Fruit fly (Drosophila melanogaster) whole organism, adult: ENCODE measurements around the gene CG7966.

Experiments used
- CG12768 ChIP-seq: fragments of 200-800 bp; sonication (Bioruptor generic); optimal IDR thresholded peaks from 2 replicates; lab custom pipeline; 2017; ENCODE audit warnings: missing biosample characterization, missing genetic modification characterization, mild to moderate bottlenecking, moderate library complexity, missing genetic modification reagents
- CG1620 ChIP-seq: fragments of 200-800 bp; sonication (Bioruptor generic); optimal IDR thresholded peaks from 2 replicates; lab custom pipeline; 2016; ENCODE audit warnings: missing biosample characterization, missing genetic modification characterization
- Crg-1 ChIP-seq: fragments of 200-800 bp; sonication (Bioruptor generic); optimal IDR thresholded peaks from 2 replicates; lab custom pipeline; 2016; ENCODE audit warnings: missing biosample characterization, missing genetic modification characterization
- Mnt ChIP-seq: fragments of 200-800 bp; sonication (Bioruptor generic); optimal IDR thresholded peaks from 2 replicates; lab custom pipeline; 2016; ENCODE audit warnings: missing biosample characterization, mild to moderate bottlenecking, missing genetic modification characterization
- bab1 ChIP-seq: fragments of 200-800 bp; sonication (Bioruptor generic); optimal IDR thresholded peaks from 3 replicates; lab custom pipeline; 2019; ENCODE audit warnings: missing biosample characterization, mild to moderate bottlenecking, missing genetic modification characterization, moderate library complexity
- kay ChIP-seq: fragments of 200-800 bp; sonication (Bioruptor generic); peaks from one replicate; lab custom pipeline; 2016; ENCODE audit warnings: missing biosample characterization, missing genetic modification characterization, borderline replicate concordance
- ovo ChIP-seq: fragments of 200-800 bp; sonication (Bioruptor generic); optimal IDR thresholded peaks from 2 replicates; lab custom pipeline; 2016; ENCODE audit warnings: missing biosample characterization, missing genetic modification characterization
- pad ChIP-seq: fragments of 200-800 bp; sonication (Bioruptor generic); optimal IDR thresholded peaks from 3 replicates; lab custom pipeline; 2017; ENCODE audit warnings: missing biosample characterization, missing genetic modification characterization, mild to moderate bottlenecking, moderate library complexity, missing genetic modification reagents

DNA sequence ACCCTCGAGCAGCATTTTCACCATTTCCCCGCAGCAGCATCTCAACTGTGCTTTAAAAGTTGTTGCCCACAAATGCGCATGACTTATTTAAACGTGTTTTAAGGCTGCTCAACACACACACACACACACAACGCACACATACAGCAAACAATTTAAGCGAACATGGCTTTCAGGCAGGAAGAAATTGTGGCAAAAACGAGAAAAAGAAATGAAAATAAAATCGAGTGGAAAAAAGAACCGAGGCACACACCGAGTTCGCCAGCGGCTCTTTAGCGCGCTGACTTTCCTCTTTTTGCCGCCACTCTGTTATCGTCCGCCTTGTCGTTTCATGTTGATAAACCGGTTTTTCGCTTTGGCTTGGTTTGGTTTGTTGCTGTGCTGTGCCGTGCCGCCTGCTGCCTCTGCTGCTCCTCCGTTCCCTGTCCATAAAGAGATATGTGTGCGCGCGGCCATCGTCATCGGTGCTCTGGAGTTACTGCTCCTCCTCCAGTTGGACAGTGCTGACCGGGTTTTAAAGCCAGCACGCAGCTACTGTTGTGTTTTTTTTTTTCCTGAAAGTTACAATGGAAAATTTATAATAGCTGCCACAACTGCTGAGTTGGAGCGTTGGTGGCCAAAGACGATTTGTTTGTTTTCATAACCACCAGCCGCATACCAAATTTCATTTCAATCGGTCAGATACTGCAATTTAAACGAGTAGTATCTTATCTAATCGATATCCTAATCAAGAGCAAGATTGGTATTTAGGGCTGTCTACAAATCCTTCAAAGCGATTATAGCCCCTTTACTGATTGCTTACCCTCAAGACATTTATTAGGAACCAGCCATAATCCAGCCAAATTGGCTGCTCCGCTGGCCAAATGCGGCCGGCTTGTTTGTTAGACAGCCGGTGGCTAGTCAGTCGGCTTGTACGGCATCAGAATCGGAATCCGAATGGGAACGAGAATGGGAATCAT, 35.2 kb downstream of the CG7966 start:
- TF ChIP-seq kay (GFP tag; lab: Kevin White, UChicago) (peak; percentile 67), CG12768 (peak; percentile 21), bab1 (GFP tag; lab: Kevin White, UChicago) (no peak), pad (no peak), Crg-1 (GFP tag; lab: Kevin White, UChicago) (no peak), Mnt (no peak), ovo (GFP tag; lab: Kevin White, UChicago) (peak; percentile 15), CG1620 (GFP tag; lab: Kevin White, UChicago) (no peak)
